Fruit fly (Drosophila melanogaster) whole organism, embryonic: ENCODE results near the gene CG5618.

Source experiments
- Bdp1 ChIP-seq: fragments of 200-800 bp; sonication (Bioruptor generic); optimal IDR thresholded peaks from 3 replicates; lab custom pipeline; 2016; ENCODE audit warnings: missing biosample characterization, missing genetic modification characterization
- CG10462 ChIP-seq: fragments of 200-800 bp; sonication (Bioruptor generic); optimal IDR thresholded peaks from 2 replicates; lab custom pipeline; 2016; ENCODE audit warnings: missing biosample characterization, missing genetic modification characterization
- CG10979 ChIP-seq: fragments of 200-800 bp; sonication (Bioruptor generic); optimal IDR thresholded peaks from 2 replicates; lab custom pipeline; 2018; ENCODE audit warnings: missing biosample characterization, mild to moderate bottlenecking, missing genetic modification characterization, moderate library complexity
- CG11560 ChIP-seq: fragments of 200-800 bp; sonication (Bioruptor generic); IDR thresholded peaks from 3 replicates; pipeline ENCODE4 v1.3.6; 2022; ENCODE audit warnings: missing biosample characterization, missing genetic modification characterization
- CG11695 ChIP-seq: fragments of 200-800 bp; sonication (Bioruptor generic); IDR thresholded peaks from 3 replicates; pipeline ENCODE4 v1.3.6; 2022; ENCODE audit warnings: missing biosample characterization, missing genetic modification characterization
- CG12219 ChIP-seq: fragments of 200-800 bp; sonication (Bioruptor generic); optimal IDR thresholded peaks from 3 replicates; lab custom pipeline; 2018; ENCODE audit warnings: missing biosample characterization, mild to moderate bottlenecking, missing genetic modification characterization
- CG13624 ChIP-seq: fragments of 200-800 bp; sonication (Bioruptor generic); optimal IDR thresholded peaks from 2 replicates; lab custom pipeline; 2016; ENCODE audit warnings: missing biosample characterization, missing genetic modification characterization
- CG14014 ChIP-seq: fragments of 200-800 bp; sonication (Bioruptor generic); IDR thresholded peaks from 2 replicates; pipeline ENCODE4 v1.3.6; 2022; ENCODE audit warnings: missing biosample characterization, missing genetic modification characterization
- CG14050 ChIP-seq: fragments of 200-800 bp; sonication (Bioruptor generic); IDR thresholded peaks from 3 replicates; pipeline ENCODE4 v1.3.6; 2022; ENCODE audit warnings: missing biosample characterization, missing genetic modification characterization
- CG16813 ChIP-seq: fragments of 200-800 bp; sonication (Bioruptor generic); IDR thresholded peaks from 3 replicates; pipeline ENCODE4 v1.3.6; 2022; ENCODE audit warnings: missing biosample characterization, missing genetic modification characterization; ENCODE audit not compliant: partially characterized antibody
- CG17612 ChIP-seq: fragments of 200-800 bp; sonication (Bioruptor generic); IDR thresholded peaks from 2 replicates; pipeline ENCODE4 v1.3.6; 2022; ENCODE audit warnings: missing biosample characterization, missing genetic modification characterization
- CG1792 ChIP-seq: fragments of 200-800 bp; sonication (Bioruptor generic); optimal IDR thresholded peaks from 2 replicates; lab custom pipeline; 2016; ENCODE audit warnings: missing biosample characterization, missing genetic modification characterization
- CG2875 ChIP-seq: fragments of 200-800 bp; sonication (Bioruptor generic); optimal IDR thresholded peaks from 2 replicates; lab custom pipeline; 2017; ENCODE audit warnings: missing biosample characterization, mild to moderate bottlenecking, missing genetic modification characterization, missing genetic modification reagents
- CG34422 ChIP-seq: fragments of 200-800 bp; sonication (Bioruptor generic); IDR thresholded peaks from 3 replicates; pipeline ENCODE4 v1.3.6; 2022; ENCODE audit warnings: missing biosample characterization, missing genetic modification characterization
- CG4328 ChIP-seq: fragments of 200-800 bp; sonication (Bioruptor generic); optimal IDR thresholded peaks from 3 replicates; lab custom pipeline; 2017; ENCODE audit warnings: missing biosample characterization, missing genetic modification reagents, missing genetic modification characterization
- CG4854 ChIP-seq: fragments of 200-800 bp; sonication (Bioruptor generic); optimal IDR thresholded peaks from 2 replicates; lab custom pipeline; 2016; ENCODE audit warnings: missing biosample characterization, missing genetic modification characterization, inconsistent platforms
- CG6689 ChIP-seq: fragments of 200-800 bp; sonication (Bioruptor generic); IDR thresholded peaks from 2 replicates; pipeline ENCODE4 v1.3.6; 2022; ENCODE audit warnings: missing biosample characterization, missing genetic modification characterization
- CG7839 ChIP-seq: fragments of 200-800 bp; sonication (Bioruptor generic); optimal IDR thresholded peaks from 3 replicates; lab custom pipeline; 2018; ENCODE audit warnings: missing biosample characterization, mild to moderate bottlenecking, missing genetic modification characterization, moderate library complexity
- CG9609 ChIP-seq: fragments of 200-800 bp; sonication (Bioruptor generic); optimal IDR thresholded peaks from 3 replicates; lab custom pipeline; 2016; ENCODE audit warnings: missing biosample characterization, missing genetic modification characterization
- CkIIα-i1 ChIP-seq: fragments of 200-800 bp; sonication (Bioruptor generic); IDR thresholded peaks from 2 replicates; pipeline ENCODE4 v1.3.6; 2022; ENCODE audit warnings: missing biosample characterization, missing genetic modification characterization
- CoRest ChIP-seq: fragments of 200-800 bp; sonication (Bioruptor generic); optimal IDR thresholded peaks from 3 replicates; lab custom pipeline; 2018; ENCODE audit warnings: missing biosample characterization, mild to moderate bottlenecking, missing genetic modification characterization, moderate library complexity
- Doc2 ChIP-seq: fragments of 200-800 bp; sonication (Bioruptor generic); IDR thresholded peaks from 2 replicates; pipeline ENCODE4 v1.3.6; 2022; ENCODE audit warnings: missing biosample characterization, missing genetic modification characterization
- Dref ChIP-seq: fragments of 200-800 bp; sonication (Bioruptor generic); IDR thresholded peaks from 2 replicates; pipeline ENCODE4 v1.3.6; 2022; ENCODE audit warnings: missing biosample characterization, missing genetic modification characterization
- ERR ChIP-seq: fragments of 200-800 bp; sonication (Bioruptor generic); optimal IDR thresholded peaks from 2 replicates; lab custom pipeline; 2016; ENCODE audit warnings: missing biosample characterization, missing genetic modification characterization
- Gsc ChIP-seq: fragments of 200-800 bp; sonication (Bioruptor generic); IDR thresholded peaks from 2 replicates; pipeline ENCODE4 v1.3.6; 2022; ENCODE audit warnings: missing biosample characterization, missing genetic modification characterization
- Hr3 ChIP-seq: fragments of 200-800 bp; sonication (Bioruptor generic); optimal IDR thresholded peaks from 3 replicates; lab custom pipeline; 2016; ENCODE audit warnings: missing biosample characterization, missing genetic modification characterization
- Lim3 ChIP-seq: fragments of 200-800 bp; sonication (Bioruptor generic); IDR thresholded peaks from 2 replicates; pipeline ENCODE4 v1.3.6; 2022; ENCODE audit warnings: missing biosample characterization, missing genetic modification characterization
- NC2β ChIP-seq: fragments of 200-800 bp; sonication (Bioruptor generic); optimal IDR thresholded peaks from 2 replicates; lab custom pipeline; 2016; ENCODE audit warnings: missing biosample characterization, missing genetic modification characterization
- Spps ChIP-seq: fragments of 200-800 bp; sonication (Bioruptor generic); optimal IDR thresholded peaks from 2 replicates; lab custom pipeline; 2018; ENCODE audit warnings: missing biosample characterization, mild to moderate bottlenecking, missing genetic modification characterization
- Taf1 ChIP-seq: fragments of 200-800 bp; sonication (Bioruptor generic); IDR thresholded peaks from 2 replicates; pipeline ENCODE4 v1.3.6; 2022; ENCODE audit warnings: missing biosample characterization, missing genetic modification characterization
- bcd ChIP-seq: fragments of 200-800 bp; sonication (Bioruptor generic); optimal IDR thresholded peaks from 2 replicates; lab custom pipeline; 2017; ENCODE audit warnings: missing biosample characterization, mild to moderate bottlenecking, missing genetic modification characterization
- br ChIP-seq: fragments of >200 bp; optimal IDR thresholded peaks from 2 replicates; lab custom pipeline; 2017
- chm ChIP-seq: fragments of 200-800 bp; sonication (Bioruptor generic); IDR thresholded peaks from 2 replicates; pipeline ENCODE4 v1.3.6; 2022; ENCODE audit warnings: missing biosample characterization, missing genetic modification characterization
- disco-r ChIP-seq: fragments of 200-800 bp; sonication (Bioruptor generic); optimal IDR thresholded peaks from 2 replicates; lab custom pipeline; 2016; ENCODE audit warnings: missing biosample characterization, missing genetic modification characterization
- esg ChIP-seq: fragments of 200-800 bp; sonication (Bioruptor generic); conservative IDR thresholded peaks from 2 replicates; pipeline ENCODE4 v1.3.6; 2022; ENCODE audit warnings: missing biosample characterization, missing genetic modification characterization
- eve ChIP-seq, 2 experiments: fragments of >200 bp; optimal IDR thresholded peaks; 2 replicates each; lab custom pipeline; 2017; ENCODE audit warnings: missing biosample characterization in 2 of 2, missing genetic modification characterization in 2 of 2
- fd64A ChIP-seq: fragments of 200-800 bp; sonication (Bioruptor generic); optimal IDR thresholded peaks from 3 replicates; lab custom pipeline; 2018; ENCODE audit warnings: missing biosample characterization, mild to moderate bottlenecking, missing genetic modification characterization
- fru ChIP-seq: fragments of >200 bp; optimal IDR thresholded peaks from 2 replicates; lab custom pipeline; 2017
- grau ChIP-seq: fragments of 200-800 bp; optimal IDR thresholded peaks from 3 replicates; lab custom pipeline; 2019; ENCODE audit warnings: missing biosample characterization, mild to moderate bottlenecking, missing genetic modification characterization, moderate library complexity
- gsb-n ChIP-seq: fragments of 200-800 bp; sonication (Bioruptor generic); optimal IDR thresholded peaks from 3 replicates; lab custom pipeline; 2018; ENCODE audit warnings: missing biosample characterization, mild to moderate bottlenecking, missing genetic modification characterization
- ind ChIP-seq: fragments of 200-800 bp; sonication (Bioruptor generic); optimal IDR thresholded peaks from 3 replicates; lab custom pipeline; 2016; ENCODE audit warnings: missing biosample characterization, missing genetic modification characterization
- inv ChIP-seq: fragments of 200-800 bp; sonication (Bioruptor generic); IDR thresholded peaks from 2 replicates; pipeline ENCODE4 v1.3.6; 2022; ENCODE audit warnings: missing biosample characterization, missing genetic modification characterization; ENCODE audit not compliant: partially characterized antibody
- ken ChIP-seq: fragments of 200-800 bp; sonication (Bioruptor generic); IDR thresholded peaks from 3 replicates; pipeline ENCODE4 v1.3.6; 2022; ENCODE audit warnings: missing biosample characterization, missing genetic modification characterization
- lilli ChIP-seq: fragments of 200-800 bp; sonication (Bioruptor generic); optimal IDR thresholded peaks from 3 replicates; lab custom pipeline; 2016; ENCODE audit warnings: missing biosample characterization, missing genetic modification characterization
- pita ChIP-seq: fragments of 200-800 bp; sonication (Bioruptor generic); optimal IDR thresholded peaks from 2 replicates; lab custom pipeline; 2017; ENCODE audit warnings: missing biosample characterization, mild to moderate bottlenecking, missing genetic modification characterization
- pros ChIP-seq: fragments of 200-800 bp; sonication (Bioruptor generic); optimal IDR thresholded peaks from 3 replicates; lab custom pipeline; 2019; ENCODE audit warnings: missing biosample characterization, mild to moderate bottlenecking, missing genetic modification characterization, moderate library complexity
- psq ChIP-seq: fragments of 200-800 bp; sonication (Bioruptor generic); optimal IDR thresholded peaks from 2 replicates; lab custom pipeline; 2017; ENCODE audit warnings: missing biosample characterization, missing genetic modification characterization
- pzg ChIP-seq: fragments of 200-800 bp; sonication (Bioruptor generic); optimal IDR thresholded peaks from 3 replicates; lab custom pipeline; 2018; ENCODE audit warnings: missing biosample characterization, mild to moderate bottlenecking, missing genetic modification characterization, moderate library complexity
- sens-2 ChIP-seq: fragments of 200-800 bp; sonication (Bioruptor generic); IDR thresholded peaks from 2 replicates; pipeline ENCODE4 v1.3.6; 2022; ENCODE audit warnings: missing biosample characterization, missing genetic modification characterization
- tll ChIP-seq, 2 experiments: fragments of 200-800 bp in 1 of 2; fragments of >200 bp in 1 of 2; sonication (Bioruptor generic) in 1 of 2; optimal IDR thresholded peaks; 2 replicates each; lab custom pipeline; 2017 to 2019; ENCODE audit warnings: missing biosample characterization in 2 of 2, missing genetic modification characterization in 2 of 2, mild to moderate bottlenecking in 1 of 2, moderate library complexity in 1 of 2
- trem ChIP-seq: fragments of 200-800 bp; optimal IDR thresholded peaks from 3 replicates; lab custom pipeline; 2019; ENCODE audit warnings: missing biosample characterization, mild to moderate bottlenecking, missing genetic modification characterization, moderate library complexity

CG5618 gene

dm6 chr3L:20375878-20376563 is 22.8 kb downstream of the CG5618 start, which contains the start of the genes Ide and RhoBTB (continued):
- TF ChIP-seq CG10462 (GFP tag; lab: Kevin White, UChicago) (peak; percentile 63), Doc2 (GFP tag; lab: Robert Waterston, UW) (peak; percentile 48; the same call in 1 of the 2 replicates), grau (peak; percentile 85), esg (GFP tag; lab: Robert Waterston, UW) (peak; percentile 77), psq (peak; percentile 62), fru (lab: Kevin White, UChicago) (no peak), trem (tag; lab: Kevin White, UChicago) (peak; percentile 98), CG2875 (GFP tag; lab: Kevin White, UChicago) (no peak), inv (GFP tag; lab: Robert Waterston, UW) (no peak), lilli (GFP tag; lab: Kevin White, UChicago) (peak; percentile 90), Bdp1 (GFP tag; lab: Kevin White, UChicago) (peak; percentile 63), eve (GFP tag; optimal IDR thresholded peaks at IDR 0.05; lab: Kevin White, UChicago) (no peak), ERR (GFP tag; lab: Kevin White, UChicago) (peak; percentile 64), CG12219 (GFP tag; lab: Kevin White, UChicago) (peak; percentile 40), CG4328 (GFP tag; lab: Kevin White, UChicago) (peak; percentile 76), Taf1 (peak; percentile 62; the same call in 1 of the 2 replicates), CG17612 (no peak), CG4854 (peak; percentile 55), CG1792 (GFP tag; lab: Kevin White, UChicago) (peak; percentile 73), sens-2 (GFP tag; lab: Robert Waterston, UW) (0 out of 2 replicates have a peak, but pooled peaks have one; percentile 14), pros (GFP tag; lab: Kevin White, UChicago) (no peak), Gsc (GFP tag; lab: Robert Waterston, UW) (peak; percentile 43; the same call in 1 of the 2 replicates), CG11560 (tag; lab: Robert Waterston, UW) (peak; percentile 76), gsb-n (tag; lab: Kevin White, UChicago) (no peak), ken (peak; percentile 46; the same call in 1 of the 3 replicates), Dref (peak; percentile 44), pzg (peak; percentile 73), br (no peak), CG10979 (tag; lab: Kevin White, UChicago) (peak; percentile 52), bcd (GFP tag; lab: Kevin White, UChicago) (peak; percentile 82), CG14014 (GFP tag; lab: Robert Waterston, UW) (peak; percentile 67; the same call in 1 of the 2 replicates), CG6689 (GFP tag; lab: Robert Waterston, UW) (peak; percentile 67), Spps (no peak), Hr3 (GFP tag; lab: Kevin White, UChicago) (peak; percentile 88), CG13624 (GFP tag; lab: Kevin White, UChicago) (peak; percentile 90), tll (GFP tag; optimal IDR thresholded peaks at IDR 0.05; lab: Kevin White, UChicago) (peak in 1 of 2 experiments; percentile 16), CG14050 (peak; percentile 33; the same call in 1 of the 3 replicates), fd64A (no peak), CG16813 (GFP tag; lab: Robert Waterston, UW) (peak; percentile 39; the same call in 1 of the 3 replicates), CG7839 (tag; lab: Kevin White, UChicago) (peak; percentile 85), CG11695 (no peak), chm (GFP tag; lab: Robert Waterston, UW) (peak; percentile 24; the same call in 1 of the 2 replicates), Lim3 (GFP tag; lab: Robert Waterston, UW) (no peak), NC2β (GFP tag; lab: Kevin White, UChicago) (peak; percentile 66), CG9609 (peak; percentile 80), CG34422 (GFP tag; lab: Robert Waterston, UW) (peak; percentile 51; the same call in 1 of the 3 replicates), CoRest (tag; lab: Kevin White, UChicago) (peak; percentile 96), CkIIα-i1 (GFP tag; lab: Robert Waterston, UW) (no peak), pita (no peak), ind (GFP tag; lab: Kevin White, UChicago) (peak; percentile 93), disco-r (GFP tag; lab: Kevin White, UChicago) (peak; percentile 51)
